Worm (Caenorhabditis elegans): ENCODE measurements around the gene nspb-8.
A peak's percentile ranks its signal among the peaks of the same experiment; 100 is the strongest.

The nspb-8 gene

ce11 chrII:14609297-14609937, 29.0 kb upstream of the nspb-8 start (continued):
- TF ChIP-seq ceh-82 (tag; optimal IDR thresholded peaks at IDR 0.05) (no peak), nhr-111 (GFP tag; optimal IDR thresholded peaks at IDR 0.05) (no peak), arid-1 (GFP tag; conservative IDR thresholded peaks at IDR 0.05) (no peak), mxl-3 (GFP tag; optimal IDR thresholded peaks at IDR 0.05) (no peak), egl-27 (tag; optimal IDR thresholded peaks at IDR 0.05) (no peak), dmd-9 (GFP tag; IDR thresholded peaks at IDR 0.05) (no peak), zfp-3 (GFP tag; conservative IDR thresholded peaks at IDR 0.05) (no peak), aha-1 (tag) (peak; percentile 96), dve-1 (tag; optimal IDR thresholded peaks at IDR 0.05; ENCODE audit: insufficient read depth) (no peak), nhr-6 (tag; optimal IDR thresholded peaks at IDR 0.05) (no peak), saeg-2 (GFP tag; IDR thresholded peaks at IDR 0.05) (no peak), nhr-10 (tag; optimal IDR thresholded peaks at IDR 0.05) (no peak), F26F4.8 (GFP tag; conservative IDR thresholded peaks at IDR 0.05) (no peak), daf-16 (GFP tag; optimal IDR thresholded peaks at IDR 0.05) (no peak), daf-16 (tag; optimal IDR thresholded peaks at IDR 0.05) (no peak), hlh-11 (tag; optimal IDR thresholded peaks at IDR 0.05) (no peak), T20F7.1 (GFP tag; optimal IDR thresholded peaks at IDR 0.05) (no peak), tra-1 (GFP tag; IDR thresholded peaks at IDR 0.05) (no peak), F44E2.7 (GFP tag; IDR thresholded peaks at IDR 0.05) (no peak), tag-97 (GFP tag; IDR thresholded peaks at IDR 0.05) (no peak), php-3 (GFP tag; IDR thresholded peaks at IDR 0.05) (no peak), zip-11 (GFP tag; IDR thresholded peaks at IDR 0.05) (no peak), madf-5 (GFP tag; IDR thresholded peaks at IDR 0.05) (0 out of 4 replicates have a peak, but pooled peaks of 1 of the 2 experiments have one; percentile 54), mes-2 (tag; optimal IDR thresholded peaks at IDR 0.05; ENCODE audit: poor library complexity, severe bottlenecking) (no peak), ceh-20 (GFP tag; IDR thresholded peaks at IDR 0.05) (no peak), pqm-1 (tag; optimal IDR thresholded peaks at IDR 0.05) (no peak), T26A8.4 (GFP tag; IDR thresholded peaks at IDR 0.05) (0 out of 2 replicates have a peak, but pooled peaks have one; percentile 18), ztf-11 (tag; optimal IDR thresholded peaks at IDR 0.05) (no peak), unc-130 (GFP tag; optimal IDR thresholded peaks at IDR 0.05) (no peak)

- TF ChIP-seq ZK337.2 (GFP tag; IDR thresholded peaks at IDR 0.05) (no peak), unc-62 (GFP tag; optimal IDR thresholded peaks at IDR 0.05 in 1 of 2) (peak in 1 of 2 experiments; percentile 50), unc-62 (tag; optimal IDR thresholded peaks at IDR 0.05) (no peak), daf-8 (GFP tag; IDR thresholded peaks at IDR 0.05) (no peak), D1046.2 (GFP tag; IDR thresholded peaks at IDR 0.05) (no peak), ama-1 (optimal IDR thresholded peaks at IDR 0.05) (peak; percentile 79), nhr-42 (GFP tag; IDR thresholded peaks at IDR 0.05) (0 out of 2 replicates have a peak, but pooled peaks have one; percentile 55), skn-1 (tag; optimal IDR thresholded peaks at IDR 0.05) (no peak), ces-1 (GFP tag; optimal IDR thresholded peaks at IDR 0.05) (no peak), nhr-6 (tag; optimal IDR thresholded peaks at IDR 0.05) (peak; percentile 6), zfp-3 (GFP tag; conservative IDR thresholded peaks at IDR 0.05) (no peak), hlh-30 (tag; optimal IDR thresholded peaks at IDR 0.05; ENCODE audit: insufficient read depth) (no peak), T20F7.1 (GFP tag; optimal IDR thresholded peaks at IDR 0.05) (no peak), daf-12 (tag; optimal IDR thresholded peaks at IDR 0.05) (no peak), egl-27 (tag; optimal IDR thresholded peaks at IDR 0.05) (no peak), ctbp-1 (GFP tag; IDR thresholded peaks at IDR 0.05) (no peak), mxl-3 (GFP tag; optimal IDR thresholded peaks at IDR 0.05) (no peak), nhr-11 (tag; optimal IDR thresholded peaks at IDR 0.05) (no peak), egl-43 (GFP tag; IDR thresholded peaks at IDR 0.05) (no peak), nhr-10 (tag; optimal IDR thresholded peaks at IDR 0.05) (no peak), nhr-77 (tag; optimal IDR thresholded peaks at IDR 0.05) (no peak), nhr-28 (tag; optimal IDR thresholded peaks at IDR 0.05) (no peak), aha-1 (tag) (peak; percentile 86)
Observed at ce11 chrII:14608508-14608907, 28.1 kb upstream of the nspb-8 start.

All from whole organism, L4 larva.